Worm (Caenorhabditis elegans) whole organism, L2 larva: ENCODE measurements around the gene C45B11.5.

Experiments
- nhr-25 ChIP-seq: fragments of 150-350 bp; sonication (generic microtip); optimal IDR thresholded peaks from 3 replicates; lab custom pipeline; 2014; ENCODE audit warnings: missing biosample characterization, missing genetic modification characterization
- skn-1 ChIP-seq: sonication (generic microtip); optimal IDR thresholded peaks from 2 replicates; lab custom pipeline; 2017; ENCODE audit warnings: missing biosample characterization, missing genetic modification characterization

The C45B11.5 gene

DNA sequence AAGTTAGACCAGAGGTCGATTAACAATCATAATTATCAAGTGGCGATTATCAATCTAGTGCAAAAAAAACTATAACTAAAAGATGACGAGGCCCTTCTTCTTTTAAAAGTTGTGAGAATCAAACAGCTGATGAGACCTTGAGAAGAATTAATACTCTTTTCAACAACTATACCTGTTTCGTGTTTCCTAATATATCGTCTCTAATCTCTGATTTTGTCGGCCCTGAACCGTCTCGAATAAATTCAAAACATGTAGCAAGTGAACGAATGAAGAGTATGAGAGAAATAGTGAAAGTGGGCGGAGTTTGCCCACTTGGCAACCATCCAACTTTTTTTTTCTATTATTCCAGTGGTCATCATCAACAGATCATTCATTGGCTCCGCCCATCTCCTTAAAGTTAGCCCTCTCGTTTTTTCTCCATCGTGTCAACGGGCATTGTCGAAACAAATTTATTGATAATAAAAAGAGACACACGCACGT, 46.0 kb downstream of the C45B11.5 start, which contains the start of gene Y42A5A.1:
TSS of gene Y42A5A.1 (plus strand) at position 430 of the 480 bp plus-strand sequence.
- TF ChIP-seq skn-1 (tag; lab: Kevin White, UChicago) (no peak), nhr-25 (tag; lab: Kevin White, UChicago) (peak; percentile 49)
